Fruit fly (Drosophila melanogaster) whole organism, prepupa: ENCODE measurements around the gene CG3517.

Experiments
- Blimp-1 ChIP-seq: fragments of 200-800 bp; sonication (Bioruptor generic); optimal IDR thresholded peaks from 3 replicates; lab custom pipeline; 2017; ENCODE audit warnings: missing biosample characterization, missing genetic modification characterization, mild to moderate bottlenecking, moderate library complexity, missing genetic modification reagents
- CG11294 ChIP-seq: fragments of 200-800 bp; sonication (Bioruptor generic); IDR thresholded peaks from 2 replicates; pipeline ENCODE4 v1.3.6; 2022; ENCODE audit warnings: missing biosample characterization, missing genetic modification characterization
- CG11762 ChIP-seq: fragments of 200-800 bp; sonication (Bioruptor generic); optimal IDR thresholded peaks from 3 replicates; lab custom pipeline; 2016; ENCODE audit warnings: missing biosample characterization, missing genetic modification characterization; ENCODE audit not compliant: insufficient read depth
- CG11902 ChIP-seq: fragments of 200-800 bp; sonication (Bioruptor generic); optimal IDR thresholded peaks from 3 replicates; lab custom pipeline; 2016; ENCODE audit warnings: missing biosample characterization, missing genetic modification characterization
- CG15336 ChIP-seq: fragments of 200-800 bp; sonication (Bioruptor generic); IDR thresholded peaks from 2 replicates; pipeline ENCODE4 v1.3.6; 2022; ENCODE audit warnings: missing biosample characterization, missing genetic modification characterization
- CG16779 ChIP-seq: fragments of 200-800 bp; sonication (Bioruptor generic); optimal IDR thresholded peaks from 3 replicates; lab custom pipeline; 2017; ENCODE audit warnings: missing biosample characterization, mild to moderate bottlenecking, missing genetic modification characterization
- CG3032 ChIP-seq: fragments of 200-800 bp; optimal IDR thresholded peaks from 2 replicates; lab custom pipeline; 2019; ENCODE audit warnings: missing biosample characterization, mild to moderate bottlenecking, missing genetic modification characterization, moderate library complexity
- CG31627 ChIP-seq: fragments of 200-800 bp; sonication (Bioruptor generic); optimal IDR thresholded peaks from 3 replicates; lab custom pipeline; 2016; ENCODE audit warnings: missing biosample characterization, missing genetic modification characterization
- CG32006 ChIP-seq: fragments of 200-800 bp; sonication (Bioruptor generic); optimal IDR thresholded peaks from 3 replicates; lab custom pipeline; 2017; ENCODE audit warnings: missing biosample characterization, mild to moderate bottlenecking, missing genetic modification characterization
- CG4318 ChIP-seq: fragments of 200-800 bp; sonication (Bioruptor generic); optimal IDR thresholded peaks from 3 replicates; lab custom pipeline; 2017; ENCODE audit warnings: missing biosample characterization, mild to moderate bottlenecking, missing genetic modification characterization
- CG7368 ChIP-seq: fragments of 200-800 bp; sonication (Bioruptor generic); optimal IDR thresholded peaks from 3 replicates; lab custom pipeline; 2016; ENCODE audit warnings: missing biosample characterization, missing genetic modification characterization
- CG8632 ChIP-seq: fragments of 200-800 bp; sonication (Bioruptor generic); optimal IDR thresholded peaks from 3 replicates; lab custom pipeline; 2016; ENCODE audit warnings: missing biosample characterization, missing genetic modification characterization
- CG9139 ChIP-seq: fragments of 200-800 bp; sonication (Bioruptor generic); optimal IDR thresholded peaks from 3 replicates; lab custom pipeline; 2017; ENCODE audit warnings: missing biosample characterization, mild to moderate bottlenecking, missing genetic modification characterization
- Eip75B ChIP-seq: fragments of 200-800 bp; sonication (Bioruptor generic); optimal IDR thresholded peaks from 3 replicates; lab custom pipeline; 2016; ENCODE audit warnings: missing biosample characterization, missing genetic modification characterization
- Eip93F ChIP-seq: fragments of 200-800 bp; sonication (Bioruptor generic); optimal IDR thresholded peaks from 2 replicates; lab custom pipeline; 2016; ENCODE audit warnings: missing biosample characterization, mild to moderate bottlenecking, missing genetic modification characterization
- Ets21C ChIP-seq: fragments of 200-800 bp; sonication (Bioruptor generic); optimal IDR thresholded peaks from 3 replicates; lab custom pipeline; 2016; ENCODE audit warnings: missing biosample characterization, missing genetic modification characterization
- Ets96B ChIP-seq: fragments of 200-800 bp; optimal IDR thresholded peaks from 2 replicates; lab custom pipeline; 2019; ENCODE audit warnings: missing biosample characterization, mild to moderate bottlenecking, missing genetic modification characterization, moderate library complexity
- Gug ChIP-seq: fragments of 200-800 bp; sonication (Bioruptor generic); IDR thresholded peaks from 2 replicates; pipeline ENCODE4 v1.3.6; 2022; ENCODE audit warnings: missing biosample characterization, missing genetic modification characterization
- Hr39 ChIP-seq: fragments of 200-800 bp; sonication (Bioruptor generic); optimal IDR thresholded peaks from 2 replicates; lab custom pipeline; 2016; ENCODE audit warnings: missing biosample characterization, missing genetic modification characterization
- Hr4 ChIP-seq: fragments of 200-800 bp; sonication (Bioruptor generic); optimal IDR thresholded peaks from 3 replicates; lab custom pipeline; 2016; ENCODE audit warnings: missing biosample characterization, missing genetic modification characterization
- Lpt ChIP-seq: fragments of 200-800 bp; sonication (Bioruptor generic); optimal IDR thresholded peaks from 3 replicates; lab custom pipeline; 2016; ENCODE audit warnings: missing biosample characterization, missing genetic modification characterization
- Met ChIP-seq: fragments of 200-800 bp; sonication (Bioruptor generic); optimal IDR thresholded peaks from 3 replicates; lab custom pipeline; 2016; ENCODE audit warnings: missing biosample characterization, missing genetic modification characterization
- OdsH ChIP-seq: fragments of 200-800 bp; sonication (Bioruptor generic); optimal IDR thresholded peaks from 3 replicates; lab custom pipeline; 2016; ENCODE audit warnings: missing biosample characterization, missing genetic modification characterization
- Smox ChIP-seq: fragments of 200-800 bp; sonication (Bioruptor generic); optimal IDR thresholded peaks from 3 replicates; lab custom pipeline; 2016; ENCODE audit warnings: missing biosample characterization, missing genetic modification characterization
- Sox102F ChIP-seq: fragments of 200-800 bp; sonication (Bioruptor generic); optimal IDR thresholded peaks from 2 replicates; lab custom pipeline; 2016; ENCODE audit warnings: missing biosample characterization, mild to moderate bottlenecking, missing genetic modification characterization
- Sox14 ChIP-seq: fragments of 200-800 bp; sonication (Bioruptor generic); optimal IDR thresholded peaks from 3 replicates; lab custom pipeline; 2016; ENCODE audit warnings: missing biosample characterization, missing genetic modification characterization
- achi ChIP-seq: fragments of 200-800 bp; sonication (Bioruptor generic); optimal IDR thresholded peaks from 3 replicates; lab custom pipeline; 2016; ENCODE audit warnings: missing biosample characterization, missing genetic modification characterization
- acj6 ChIP-seq: fragments of 200-800 bp; sonication (Bioruptor generic); optimal IDR thresholded peaks from 3 replicates; lab custom pipeline; 2016; ENCODE audit warnings: missing biosample characterization, missing genetic modification characterization
- cyc ChIP-seq: fragments of 200-800 bp; sonication (Bioruptor generic); optimal IDR thresholded peaks from 3 replicates; lab custom pipeline; 2016; ENCODE audit warnings: missing biosample characterization, missing genetic modification characterization
- dac ChIP-seq: fragments of 200-800 bp; sonication (Bioruptor generic); optimal IDR thresholded peaks from 2 replicates; lab custom pipeline; 2017; ENCODE audit warnings: missing biosample characterization, mild to moderate bottlenecking, missing genetic modification characterization
- dsx ChIP-seq: fragments of 200-800 bp; optimal IDR thresholded peaks from 3 replicates; lab custom pipeline; 2019; ENCODE audit warnings: missing biosample characterization, mild to moderate bottlenecking, missing genetic modification characterization, moderate library complexity; ENCODE audit not compliant: poor library complexity, severe bottlenecking
- eg ChIP-seq: fragments of 200-800 bp; sonication (Bioruptor generic); IDR thresholded peaks from 3 replicates; pipeline ENCODE4 v1.3.6; 2022; ENCODE audit warnings: missing biosample characterization, missing genetic modification characterization
- esn ChIP-seq: fragments of 200-800 bp; sonication (Bioruptor generic); optimal IDR thresholded peaks from 2 replicates; lab custom pipeline; 2016; ENCODE audit warnings: missing biosample characterization, mild to moderate bottlenecking, missing genetic modification characterization, moderate library complexity
- fd59A ChIP-seq: fragments of 200-800 bp; sonication (Bioruptor generic); optimal IDR thresholded peaks from 2 replicates; lab custom pipeline; 2017; ENCODE audit warnings: missing biosample characterization, mild to moderate bottlenecking, missing genetic modification characterization, missing genetic modification reagents
- fd85E ChIP-seq: fragments of 200-800 bp; sonication (Bioruptor generic); optimal IDR thresholded peaks from 3 replicates; lab custom pipeline; 2016; ENCODE audit warnings: missing biosample characterization, missing genetic modification characterization
- fkh ChIP-seq: fragments of 200-800 bp; sonication (Bioruptor generic); optimal IDR thresholded peaks from 3 replicates; lab custom pipeline; 2017; ENCODE audit warnings: missing biosample characterization, mild to moderate bottlenecking, missing genetic modification characterization, moderate library complexity
- lz ChIP-seq: fragments of 200-800 bp; sonication (Bioruptor generic); optimal IDR thresholded peaks from 3 replicates; lab custom pipeline; 2016; ENCODE audit warnings: missing biosample characterization, missing genetic modification characterization
- net ChIP-seq: fragments of 200-800 bp; sonication (Bioruptor generic); optimal IDR thresholded peaks from 3 replicates; lab custom pipeline; 2016; ENCODE audit warnings: missing biosample characterization, missing genetic modification characterization
- pdm3 ChIP-seq: fragments of 200-800 bp; sonication (Bioruptor generic); optimal IDR thresholded peaks from 3 replicates; lab custom pipeline; 2016; ENCODE audit warnings: missing biosample characterization, missing genetic modification characterization
- spab ChIP-seq: fragments of 200-800 bp; sonication (Bioruptor generic); optimal IDR thresholded peaks from 2 replicates; lab custom pipeline; 2017; ENCODE audit warnings: missing biosample characterization, mild to moderate bottlenecking, missing genetic modification characterization, missing genetic modification reagents
- ss ChIP-seq, 2 experiments: fragments of 200-800 bp; sonication (Bioruptor generic); optimal IDR thresholded peaks; 2 replicates in 1 of 2; 3 replicates in 1 of 2; lab custom pipeline; 2017 to 2018; ENCODE audit warnings: mild to moderate bottlenecking in 2 of 2, missing biosample characterization in 2 of 2, missing genetic modification characterization in 2 of 2, moderate library complexity in 1 of 2
- svp ChIP-seq: fragments of 200-800 bp; sonication (Bioruptor generic); peaks from one replicate; lab custom pipeline; 2016; ENCODE audit warnings: missing biosample characterization, missing genetic modification characterization
- topi ChIP-seq: fragments of 200-800 bp; sonication (Bioruptor generic); optimal IDR thresholded peaks from 3 replicates; lab custom pipeline; 2016; ENCODE audit warnings: missing biosample characterization, missing genetic modification characterization
- vri ChIP-seq: fragments of 200-800 bp; sonication (Bioruptor generic); optimal IDR thresholded peaks from 3 replicates; lab custom pipeline; 2016; ENCODE audit warnings: missing biosample characterization, mild to moderate bottlenecking, missing genetic modification characterization

The CG3517 gene

dm6 chr3R:19408573-19408972, 16.4 kb downstream of the CG3517 start, which contains the start of gene CG11626:
Gene CG11626 (plus strand): TSS chr3R:19408873.
- TF ChIP-seq Sox14 (no peak), Sox102F (GFP tag; lab: Kevin White, UChicago) (no peak)
- TF ChIP-seq, all 60 proteins: peak for 0

- TF ChIP-seq Smox (GFP tag; lab: Kevin White, UChicago), result no peak
- no peak for TF ChIP-seq Gug (GFP tag; lab: Robert Waterston, UW)
- TF ChIP-seq dac (GFP tag; lab: Kevin White, UChicago), result no peak
- TF ChIP-seq Hr4 (GFP tag; lab: Kevin White, UChicago), result no peak
- TF ChIP-seq CG3032 (tag; lab: Kevin White, UChicago), result no peak
- TF ChIP-seq Sox14, result no peak
- no peak for TF ChIP-seq CG7368 (GFP tag; lab: Kevin White, UChicago)
- no peak for TF ChIP-seq Hr39 (GFP tag; lab: Kevin White, UChicago)
- TF ChIP-seq Eip75B (GFP tag; lab: Kevin White, UChicago), result no peak
- no peak for TF ChIP-seq Lpt
- no peak for TF ChIP-seq CG11762
- TF ChIP-seq achi, result no peak
- TF ChIP-seq fd85E (GFP tag; lab: Kevin White, UChicago), result no peak
- no peak for TF ChIP-seq esn (GFP tag; lab: Kevin White, UChicago)
- TF ChIP-seq CG4318 (GFP tag; lab: Kevin White, UChicago), result no peak
Observed at dm6 chr3R:19406852-19407251, 18.1 kb downstream of the CG3517 start.

dm6 chr3R:19404296-19404695, 20.7 kb downstream of the CG3517 start:
- TF ChIP-seq CG32006 (GFP tag; lab: Kevin White, UChicago) (no peak), dsx (GFP tag; lab: Kevin White, UChicago) (no peak), svp (GFP tag; lab: Kevin White, UChicago) (peak; percentile 39), Met (GFP tag; lab: Kevin White, UChicago) (no peak), net (GFP tag; lab: Kevin White, UChicago) (no peak)

dm6 chr3R:19403096-19403515, 21.9 kb downstream of the CG3517 start, which contains the start of the genes Ino80 and Aptx:
Gene Ino80 (minus strand): TSS chr3R:19403153.
Gene Aptx (plus strand): TSS chr3R:19403455.
- TF ChIP-seq fkh (peak; percentile 69), CG9139 (GFP tag; lab: Kevin White, UChicago) (peak; percentile 41), CG31627 (GFP tag; lab: Kevin White, UChicago) (peak; percentile 96), Eip93F (GFP tag; lab: Kevin White, UChicago) (peak; percentile 10), net (GFP tag; lab: Kevin White, UChicago) (peak; percentile 90), Blimp-1 (GFP tag; lab: Kevin White, UChicago) (peak; percentile 54), Ets21C (GFP tag; lab: Kevin White, UChicago) (peak; percentile 91), Met (GFP tag; lab: Kevin White, UChicago) (peak; percentile 94), OdsH (GFP tag; lab: Kevin White, UChicago) (peak; percentile 95), CG11902 (GFP tag; lab: Kevin White, UChicago) (peak; percentile 90), Lpt (peak; percentile 89), spab (GFP tag; lab: Kevin White, UChicago) (peak; percentile 77), fd85E (GFP tag; lab: Kevin White, UChicago) (peak; percentile 49), Ets96B (peak; percentile 90), Hr4 (GFP tag; lab: Kevin White, UChicago) (peak; percentile 95), topi (GFP tag; lab: Kevin White, UChicago) (peak; percentile 93), Gug (GFP tag; lab: Robert Waterston, UW) (peak; percentile 93), ss (GFP tag; optimal IDR thresholded peaks at IDR 0.05; lab: Kevin White, UChicago) (peak in 1 of 2 experiments; percentile 51), fd59A (GFP tag; lab: Kevin White, UChicago) (peak; percentile 84), Smox (GFP tag; lab: Kevin White, UChicago) (peak; percentile 93), vri (GFP tag; lab: Kevin White, UChicago) (peak; percentile 87), CG11294 (GFP tag; lab: Robert Waterston, UW) (peak; percentile 88), pdm3 (peak; percentile 95), CG8632 (GFP tag; lab: Kevin White, UChicago) (peak; percentile 89), CG7368 (GFP tag; lab: Kevin White, UChicago) (peak; percentile 87), Sox14 (peak; percentile 96), acj6 (GFP tag; lab: Kevin White, UChicago) (peak; percentile 94), CG32006 (GFP tag; lab: Kevin White, UChicago) (peak; percentile 94), cyc (GFP tag; lab: Kevin White, UChicago) (peak; percentile 93), CG15336 (GFP tag; lab: Robert Waterston, UW) (peak; percentile 86), CG16779 (tag; lab: Kevin White, UChicago) (peak; percentile 45), eg (peak; percentile 94), lz (GFP tag; lab: Kevin White, UChicago) (peak; percentile 96), esn (GFP tag; lab: Kevin White, UChicago) (peak; percentile 95), svp (GFP tag; lab: Kevin White, UChicago) (peak; percentile 97), CG11762 (peak; percentile 88)
